Fruit fly (Drosophila melanogaster) whole organism, embryonic: ENCODE measurements around the gene Ant2.

Experiments
- Ada2b ChIP-seq: fragments of 200-800 bp; sonication (Bioruptor generic); IDR thresholded peaks from 2 replicates; pipeline ENCODE4 v1.3.6; 2022; ENCODE audit warnings: missing biosample characterization, missing genetic modification characterization
- Asciz ChIP-seq: fragments of 200-800 bp; sonication (Bioruptor generic); optimal IDR thresholded peaks from 2 replicates; lab custom pipeline; 2017; ENCODE audit warnings: missing biosample characterization, mild to moderate bottlenecking, missing genetic modification characterization, missing genetic modification reagents
- Bteb2 ChIP-seq: fragments of 200-800 bp; sonication (Bioruptor generic); optimal IDR thresholded peaks from 2 replicates; lab custom pipeline; 2016; ENCODE audit warnings: missing biosample characterization, missing genetic modification characterization
- CG10431 ChIP-seq: fragments of 200-800 bp; sonication (Bioruptor generic); optimal IDR thresholded peaks from 3 replicates; lab custom pipeline; 2018; ENCODE audit warnings: missing biosample characterization, mild to moderate bottlenecking, missing genetic modification characterization
- CG1603 ChIP-seq: fragments of 200-800 bp; sonication (Bioruptor generic); optimal IDR thresholded peaks from 2 replicates; lab custom pipeline; 2019; ENCODE audit warnings: missing biosample characterization, mild to moderate bottlenecking, missing genetic modification characterization, moderate library complexity
- CG17568 ChIP-seq: fragments of 200-800 bp; sonication (Bioruptor generic); optimal IDR thresholded peaks from 2 replicates; lab custom pipeline; 2018; ENCODE audit warnings: missing biosample characterization, mild to moderate bottlenecking, missing genetic modification characterization, moderate library complexity
- CG1792 ChIP-seq: fragments of 200-800 bp; sonication (Bioruptor generic); optimal IDR thresholded peaks from 2 replicates; lab custom pipeline; 2016; ENCODE audit warnings: missing biosample characterization, missing genetic modification characterization
- CG18619 ChIP-seq: fragments of 200-800 bp; sonication (Bioruptor generic); optimal IDR thresholded peaks from 3 replicates; lab custom pipeline; 2017; ENCODE audit warnings: missing biosample characterization, mild to moderate bottlenecking, missing genetic modification characterization
- CG2678 ChIP-seq: fragments of 200-800 bp; sonication (Bioruptor generic); optimal IDR thresholded peaks from 3 replicates; lab custom pipeline; 2019; ENCODE audit warnings: missing biosample characterization, mild to moderate bottlenecking, missing genetic modification characterization, moderate library complexity
- CG2712 ChIP-seq: fragments of 200-800 bp; optimal IDR thresholded peaks from 3 replicates; lab custom pipeline; 2019; ENCODE audit warnings: missing biosample characterization, mild to moderate bottlenecking, missing genetic modification characterization, moderate library complexity
- CG3163 ChIP-seq: fragments of 200-800 bp; sonication (Bioruptor generic); optimal IDR thresholded peaks from 3 replicates; lab custom pipeline; 2016; ENCODE audit warnings: missing biosample characterization, missing genetic modification characterization
- CG3726 ChIP-seq: fragments of 200-800 bp; sonication (Bioruptor generic); IDR thresholded peaks from 3 replicates; pipeline ENCODE4, ENCODE4 v1.3.6; 2022; ENCODE audit warnings: missing biosample characterization, missing genetic modification characterization
- CG7987 ChIP-seq: fragments of 200-800 bp; sonication (Bioruptor generic); optimal IDR thresholded peaks from 2 replicates; lab custom pipeline; 2018; ENCODE audit warnings: missing biosample characterization, mild to moderate bottlenecking, missing genetic modification characterization, moderate library complexity
- CG8924 ChIP-seq: fragments of 200-800 bp; optimal IDR thresholded peaks from 3 replicates; lab custom pipeline; 2019; ENCODE audit warnings: missing biosample characterization, mild to moderate bottlenecking, missing genetic modification characterization, moderate library complexity
- CG9215 ChIP-seq: fragments of 200-800 bp; sonication (Bioruptor generic); IDR thresholded peaks from 2 replicates; pipeline ENCODE4 v1.3.6; 2022; ENCODE audit warnings: missing biosample characterization, missing genetic modification characterization
- CG9727 ChIP-seq: fragments of 200-800 bp; sonication (Bioruptor generic); optimal IDR thresholded peaks from 3 replicates; lab custom pipeline; 2017; ENCODE audit warnings: missing biosample characterization, mild to moderate bottlenecking, missing genetic modification characterization
- D19B ChIP-seq: fragments of 200-800 bp; sonication (Bioruptor generic); optimal IDR thresholded peaks from 2 replicates; lab custom pipeline; 2017; ENCODE audit warnings: missing biosample characterization, mild to moderate bottlenecking, missing genetic modification characterization
- Doc3 ChIP-seq: fragments of 200-800 bp; sonication (Bioruptor generic); IDR thresholded peaks from 3 replicates; pipeline ENCODE4 v1.3.6; 2022; ENCODE audit warnings: missing biosample characterization, missing genetic modification characterization; ENCODE audit not compliant: partially characterized antibody
- HLH54F ChIP-seq: fragments of 200-800 bp; sonication (Bioruptor generic); optimal IDR thresholded peaks from 3 replicates; lab custom pipeline; 2016; ENCODE audit warnings: missing biosample characterization, missing genetic modification characterization
- HmgD ChIP-seq: fragments of 200-800 bp; sonication (Bioruptor generic); optimal IDR thresholded peaks from 3 replicates; lab custom pipeline; 2016; ENCODE audit warnings: missing biosample characterization, missing genetic modification characterization
- Hr3 ChIP-seq: fragments of 200-800 bp; sonication (Bioruptor generic); optimal IDR thresholded peaks from 3 replicates; lab custom pipeline; 2016; ENCODE audit warnings: missing biosample characterization, missing genetic modification characterization
- Hsf ChIP-seq: fragments of 200-800 bp; sonication (Bioruptor generic); optimal IDR thresholded peaks from 3 replicates; lab custom pipeline; 2016; ENCODE audit warnings: missing biosample characterization, missing genetic modification characterization
- Lpt ChIP-seq: fragments of >200 bp; optimal IDR thresholded peaks from 2 replicates; lab custom pipeline; 2018; ENCODE audit warnings: missing biosample characterization, missing genetic modification characterization
- NC2β ChIP-seq: fragments of 200-800 bp; sonication (Bioruptor generic); optimal IDR thresholded peaks from 2 replicates; lab custom pipeline; 2016; ENCODE audit warnings: missing biosample characterization, missing genetic modification characterization
- NfI ChIP-seq: fragments of 200-800 bp; sonication (Bioruptor generic); optimal IDR thresholded peaks from 3 replicates; lab custom pipeline; 2018; ENCODE audit warnings: missing biosample characterization, mild to moderate bottlenecking, missing genetic modification characterization, moderate library complexity
- az2 ChIP-seq: fragments of 200-800 bp; sonication (Bioruptor generic); optimal IDR thresholded peaks from 3 replicates; lab custom pipeline; 2016; ENCODE audit warnings: missing biosample characterization, missing genetic modification characterization
- corto ChIP-seq: fragments of 200-800 bp; sonication (Bioruptor generic); optimal IDR thresholded peaks from 2 replicates; lab custom pipeline; 2016; ENCODE audit warnings: missing biosample characterization, mild to moderate bottlenecking, missing genetic modification characterization, moderate library complexity
- crc ChIP-seq: fragments of 200-800 bp; sonication (Bioruptor generic); optimal IDR thresholded peaks from 2 replicates; lab custom pipeline; 2016; ENCODE audit warnings: missing biosample characterization, missing genetic modification characterization
- dan ChIP-seq: fragments of 200-800 bp; sonication (Bioruptor generic); IDR thresholded peaks from 2 replicates; pipeline ENCODE4 v1.3.6; 2022; ENCODE audit warnings: missing biosample characterization, missing genetic modification characterization
- fd96Cb ChIP-seq: fragments of 200-800 bp; sonication (Bioruptor generic); optimal IDR thresholded peaks from 2 replicates; lab custom pipeline; 2018; ENCODE audit warnings: missing biosample characterization, mild to moderate bottlenecking, missing genetic modification characterization, moderate library complexity
- ftz-f1 ChIP-seq: fragments of 200-800 bp; sonication (Bioruptor generic); optimal IDR thresholded peaks from 2 replicates; lab custom pipeline; 2016; ENCODE audit warnings: missing biosample characterization, missing genetic modification characterization
- gcm ChIP-seq: fragments of 200-800 bp; sonication (Bioruptor generic); optimal IDR thresholded peaks from 2 replicates; lab custom pipeline; 2019; ENCODE audit warnings: missing biosample characterization, mild to moderate bottlenecking, missing genetic modification characterization, moderate library complexity
- gem ChIP-seq: fragments of 200-800 bp; sonication (Bioruptor generic); optimal IDR thresholded peaks from 2 replicates; lab custom pipeline; 2019; ENCODE audit warnings: missing biosample characterization, mild to moderate bottlenecking, missing genetic modification characterization, moderate library complexity
- hbn ChIP-seq: fragments of 200-800 bp; sonication (Bioruptor generic); IDR thresholded peaks from 2 replicates; pipeline ENCODE4 v1.3.6; 2022; ENCODE audit warnings: missing biosample characterization, missing genetic modification characterization; ENCODE audit not compliant: partially characterized antibody
- hth ChIP-seq: fragments of >200 bp; optimal IDR thresholded peaks from 2 replicates; lab custom pipeline; 2017; ENCODE audit warnings: inconsistent platforms
- inv ChIP-seq: fragments of 200-800 bp; sonication (Bioruptor generic); IDR thresholded peaks from 2 replicates; pipeline ENCODE4 v1.3.6; 2022; ENCODE audit warnings: missing biosample characterization, missing genetic modification characterization; ENCODE audit not compliant: partially characterized antibody
- lmd ChIP-seq: fragments of 200-800 bp; sonication (Bioruptor generic); IDR thresholded peaks from 2 replicates; pipeline ENCODE4 v1.3.6; 2022; ENCODE audit warnings: missing biosample characterization, missing genetic modification characterization
- lola ChIP-seq, 3 experiments: fragments of >200 bp in 2 of 3; fragments of 200-800 bp in 1 of 3; sonication (Bioruptor generic) in 1 of 3; optimal IDR thresholded peaks; 2 replicates each; lab custom pipeline; 2017 to 2019; ENCODE audit warnings: missing biosample characterization in 3 of 3, missing genetic modification characterization in 3 of 3, mild to moderate bottlenecking in 1 of 3, moderate library complexity in 1 of 3
- mam ChIP-seq: fragments of 200-800 bp; sonication (Bioruptor generic); optimal IDR thresholded peaks from 3 replicates; lab custom pipeline; 2016; ENCODE audit warnings: missing biosample characterization, missing genetic modification characterization
- nerfin-2 ChIP-seq: fragments of 200-800 bp; sonication (Bioruptor generic); IDR thresholded peaks from 2 replicates; pipeline ENCODE4 v1.3.6; 2022; ENCODE audit warnings: missing biosample characterization, missing genetic modification characterization; ENCODE audit not compliant: partially characterized antibody
- org-1 ChIP-seq: fragments of 200-800 bp; sonication (Bioruptor generic); optimal IDR thresholded peaks from 2 replicates; lab custom pipeline; 2017; ENCODE audit warnings: missing biosample characterization, missing genetic modification characterization
- pfk ChIP-seq: fragments of 200-800 bp; sonication (Bioruptor generic); optimal IDR thresholded peaks from 2 replicates; lab custom pipeline; 2018; ENCODE audit warnings: missing biosample characterization, mild to moderate bottlenecking, missing genetic modification characterization, moderate library complexity
- sd ChIP-seq: fragments of 200-800 bp; sonication (Bioruptor generic); optimal IDR thresholded peaks from 3 replicates; lab custom pipeline; 2018; ENCODE audit warnings: missing biosample characterization, mild to moderate bottlenecking, missing genetic modification characterization, moderate library complexity
- sens-2 ChIP-seq: fragments of 200-800 bp; sonication (Bioruptor generic); IDR thresholded peaks from 2 replicates; pipeline ENCODE4 v1.3.6; 2022; ENCODE audit warnings: missing biosample characterization, missing genetic modification characterization
- slbo ChIP-seq: fragments of 200-800 bp; sonication (Bioruptor generic); IDR thresholded peaks from 2 replicates; pipeline ENCODE4 v1.3.6; 2022; ENCODE audit warnings: missing biosample characterization, missing genetic modification characterization
- sr ChIP-seq: fragments of 200-800 bp; sonication (Bioruptor generic); IDR thresholded peaks from 3 replicates; pipeline ENCODE4 v1.3.6; 2022; ENCODE audit warnings: missing biosample characterization, missing genetic modification characterization
- stwl ChIP-seq: fragments of 200-800 bp; sonication (Bioruptor generic); optimal IDR thresholded peaks from 3 replicates; lab custom pipeline; 2018; ENCODE audit warnings: missing biosample characterization, mild to moderate bottlenecking, missing genetic modification characterization, moderate library complexity
- vvl ChIP-seq: fragments of 200-800 bp; sonication (Bioruptor generic); IDR thresholded peaks from 2 replicates; pipeline ENCODE4 v1.3.6; 2022; ENCODE audit warnings: missing biosample characterization, missing genetic modification characterization
- wor ChIP-seq: fragments of 200-800 bp; sonication (Bioruptor generic); IDR thresholded peaks from 2 replicates; pipeline ENCODE4 v1.3.6; 2022; ENCODE audit warnings: missing biosample characterization, missing genetic modification characterization

Gene Ant2

DNA sequence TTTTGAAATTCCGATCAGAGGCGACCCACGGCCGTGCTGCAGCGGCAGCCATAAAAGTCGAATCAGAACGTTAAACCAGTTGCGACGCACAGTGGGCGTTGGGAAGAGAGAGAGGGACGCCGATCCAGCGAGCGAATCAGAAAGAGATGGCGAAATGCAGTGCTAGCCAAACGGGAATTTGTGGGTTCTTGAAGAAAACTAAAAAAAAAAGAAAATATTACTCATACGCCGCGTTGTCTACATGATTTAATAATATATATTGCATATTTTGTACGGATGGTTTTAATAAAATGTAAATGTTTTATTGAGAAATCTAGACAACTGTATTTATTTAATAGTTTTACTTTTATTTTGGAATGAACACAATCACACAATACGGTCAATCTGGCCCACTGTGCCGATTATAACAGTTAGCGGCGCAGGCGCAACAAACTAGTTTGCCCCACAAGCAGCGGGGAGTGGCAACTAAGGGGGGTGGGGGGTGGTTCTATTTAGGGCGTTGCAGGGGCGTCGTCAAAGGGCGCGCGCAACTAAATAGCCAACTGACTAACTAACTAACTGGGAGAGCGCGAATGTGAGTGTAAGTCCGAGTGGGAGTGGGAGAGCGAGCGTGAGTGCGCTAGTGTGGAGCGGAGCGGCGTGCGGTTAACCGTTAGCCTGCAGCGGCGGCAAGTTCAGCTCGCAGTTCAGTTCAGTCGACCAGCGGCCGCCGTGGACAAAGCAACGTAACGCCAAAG lies 14.7 kb downstream of the Ant2 start, which contains the start of gene CG15211 (continued):
- TF ChIP-seq crc (GFP tag; lab: Kevin White, UChicago): no peak
- peak; percentile 71 for TF ChIP-seq fd96Cb
- peak; percentile 88 for TF ChIP-seq gem
- peak; percentile 39 for TF ChIP-seq CG10431
- TF ChIP-seq Hr3 (GFP tag; lab: Kevin White, UChicago): peak; percentile 80
- TF ChIP-seq sens-2 (GFP tag; lab: Robert Waterston, UW): no peak
- TF ChIP-seq hth (lab: Kevin White, UChicago): no peak
- TF ChIP-seq lmd: peak; percentile 76
- no peak for TF ChIP-seq Bteb2 (GFP tag; lab: Kevin White, UChicago)
- TF ChIP-seq NC2β (GFP tag; lab: Kevin White, UChicago): no peak
- 0 out of 3 replicates have a peak, but pooled peaks have one; percentile 58 for TF ChIP-seq CG3726 (GFP tag; lab: Robert Waterston, UW)
- no peak for TF ChIP-seq D19B (GFP tag; lab: Kevin White, UChicago)
- TF ChIP-seq CG9215 (GFP tag; lab: Robert Waterston, UW): peak; percentile 35; the same call in 1 of the 2 replicates
- no peak for TF ChIP-seq dan
- TF ChIP-seq CG1603 (tag; lab: Kevin White, UChicago): peak; percentile 41
- TF ChIP-seq CG17568 (GFP tag; lab: Kevin White, UChicago): peak; percentile 25
- TF ChIP-seq ftz-f1 (GFP tag; lab: Kevin White, UChicago): no peak
- TF ChIP-seq CG18619: peak; percentile 67
- TF ChIP-seq NfI (GFP tag; lab: Kevin White, UChicago): peak; percentile 62
- TF ChIP-seq Asciz (GFP tag; lab: Kevin White, UChicago): peak; percentile 63
- peak; percentile 56 for TF ChIP-seq org-1 (GFP tag; lab: Kevin White, UChicago)
- TF ChIP-seq hbn: no peak
- no peak for TF ChIP-seq Lpt (GFP tag; lab: Kevin White, UChicago)
- TF ChIP-seq CG3163: no peak
- TF ChIP-seq corto: no peak
- TF ChIP-seq CG8924: peak; percentile 81
- peak; percentile 85 for TF ChIP-seq CG2678
- peak; percentile 21 for TF ChIP-seq Hsf (GFP tag; lab: Kevin White, UChicago)
- TF ChIP-seq Doc3 (GFP tag; lab: Robert Waterston, UW): no peak
- no peak for TF ChIP-seq CG1792 (GFP tag; lab: Kevin White, UChicago)
- no peak for TF ChIP-seq HLH54F (GFP tag; lab: Kevin White, UChicago)
- TF ChIP-seq CG2712 (tag; lab: Kevin White, UChicago): peak; percentile 86
- TF ChIP-seq vvl: peak; percentile 77
- TF ChIP-seq CG7987 (GFP tag; lab: Kevin White, UChicago): peak; percentile 0
- TF ChIP-seq CG9727: peak; percentile 68
- peak; percentile 77 for TF ChIP-seq az2
- TF ChIP-seq wor: peak; percentile 70
- TF ChIP-seq nerfin-2 (GFP tag; lab: Robert Waterston, UW): no peak
- TF ChIP-seq pfk: no peak
- peak; percentile 40 for TF ChIP-seq Ada2b
- TF ChIP-seq mam (GFP tag; lab: Kevin White, UChicago): no peak
- peak; percentile 80 for TF ChIP-seq sr (GFP tag; lab: Robert Waterston, UW)
- peak in 1 of 3 experiments; percentile 85 for TF ChIP-seq lola (GFP tag; optimal IDR thresholded peaks at IDR 0.05; lab: Kevin White, UChicago)
- TF ChIP-seq slbo (GFP tag; lab: Robert Waterston, UW): peak; percentile 36; the same call in 1 of the 2 replicates
- TF ChIP-seq stwl: no peak
- TF ChIP-seq sd (tag; lab: Kevin White, UChicago): peak; percentile 61
- no peak for TF ChIP-seq HmgD
- peak; percentile 75 for TF ChIP-seq gcm (GFP tag; lab: Kevin White, UChicago)
- 0 out of 2 replicates have a peak, but pooled peaks have one; percentile 27 for TF ChIP-seq inv (GFP tag; lab: Robert Waterston, UW)
